Fruit fly (Drosophila melanogaster) whole organism, embryonic: ENCODE results near the gene trr.

Experiments used
- Atf6 ChIP-seq: fragments of 200-800 bp; sonication (Bioruptor generic); IDR thresholded peaks from 2 replicates; pipeline ENCODE4 v1.3.6; 2022; ENCODE audit warnings: missing biosample characterization, missing genetic modification characterization
- CG10267 ChIP-seq: fragments of 200-800 bp; sonication (Bioruptor generic); optimal IDR thresholded peaks from 2 replicates; lab custom pipeline; 2018; ENCODE audit warnings: missing biosample characterization, mild to moderate bottlenecking, missing genetic modification characterization, moderate library complexity
- CG10321 ChIP-seq: fragments of 200-800 bp; sonication (Bioruptor generic); IDR thresholded peaks from 2 replicates; pipeline ENCODE4 v1.3.6; 2022; ENCODE audit warnings: missing biosample characterization, missing genetic modification characterization
- CG11695 ChIP-seq: fragments of 200-800 bp; sonication (Bioruptor generic); IDR thresholded peaks from 3 replicates; pipeline ENCODE4 v1.3.6; 2022; ENCODE audit warnings: missing biosample characterization, missing genetic modification characterization
- CG14014 ChIP-seq: fragments of 200-800 bp; sonication (Bioruptor generic); IDR thresholded peaks from 2 replicates; pipeline ENCODE4 v1.3.6; 2022; ENCODE audit warnings: missing biosample characterization, missing genetic modification characterization
- CG14441 ChIP-seq: fragments of 200-800 bp; sonication (Bioruptor generic); IDR thresholded peaks from 2 replicates; pipeline ENCODE4 v1.3.6; 2022; ENCODE audit warnings: missing biosample characterization, missing genetic modification characterization
- CG16815 ChIP-seq: fragments of 200-800 bp; sonication (Bioruptor generic); optimal IDR thresholded peaks from 3 replicates; lab custom pipeline; 2017; ENCODE audit warnings: missing biosample characterization, mild to moderate bottlenecking, missing genetic modification characterization
- CG17802 ChIP-seq: fragments of 200-800 bp; sonication (Bioruptor generic); optimal IDR thresholded peaks from 2 replicates; lab custom pipeline; 2018; ENCODE audit warnings: missing biosample characterization, mild to moderate bottlenecking, missing genetic modification characterization, moderate library complexity
- CG17829 ChIP-seq: fragments of 200-800 bp; optimal IDR thresholded peaks from 2 replicates; lab custom pipeline; 2019; ENCODE audit warnings: missing biosample characterization, mild to moderate bottlenecking, missing genetic modification characterization, moderate library complexity
- CG3281 ChIP-seq: fragments of 200-800 bp; sonication (Bioruptor generic); optimal IDR thresholded peaks from 3 replicates; lab custom pipeline; 2017; ENCODE audit warnings: missing biosample characterization, mild to moderate bottlenecking, missing genetic modification characterization
- CG3407 ChIP-seq: fragments of 200-800 bp; sonication (Bioruptor generic); optimal IDR thresholded peaks from 2 replicates; lab custom pipeline; 2018; ENCODE audit warnings: missing biosample characterization, mild to moderate bottlenecking, missing genetic modification characterization
- CG3838 ChIP-seq: fragments of 200-800 bp; sonication (Bioruptor generic); optimal IDR thresholded peaks from 3 replicates; lab custom pipeline; 2016; ENCODE audit warnings: missing biosample characterization, missing genetic modification characterization
- CG4820 ChIP-seq: fragments of 200-800 bp; sonication (Bioruptor generic); optimal IDR thresholded peaks from 3 replicates; lab custom pipeline; 2016; ENCODE audit warnings: missing biosample characterization, missing genetic modification characterization
- CG4854 ChIP-seq: fragments of 200-800 bp; sonication (Bioruptor generic); optimal IDR thresholded peaks from 2 replicates; lab custom pipeline; 2016; ENCODE audit warnings: missing biosample characterization, missing genetic modification characterization, inconsistent platforms
- CG5245 ChIP-seq: fragments of 200-800 bp; sonication (Bioruptor generic); optimal IDR thresholded peaks from 3 replicates; lab custom pipeline; 2016; ENCODE audit warnings: missing biosample characterization, missing genetic modification characterization
- CG6272 ChIP-seq: fragments of 200-800 bp; sonication (Bioruptor generic); IDR thresholded peaks from 2 replicates; pipeline ENCODE4 v1.3.6; 2022; ENCODE audit warnings: missing biosample characterization, missing genetic modification characterization
- CG7786 ChIP-seq: fragments of 200-800 bp; sonication (Bioruptor generic); optimal IDR thresholded peaks from 2 replicates; lab custom pipeline; 2016; ENCODE audit warnings: missing biosample characterization, missing genetic modification characterization
- CG7839 ChIP-seq: fragments of 200-800 bp; sonication (Bioruptor generic); optimal IDR thresholded peaks from 3 replicates; lab custom pipeline; 2018; ENCODE audit warnings: missing biosample characterization, mild to moderate bottlenecking, missing genetic modification characterization, moderate library complexity
- CG7928 ChIP-seq: fragments of 200-800 bp; sonication (Bioruptor generic); optimal IDR thresholded peaks from 2 replicates; lab custom pipeline; 2017; ENCODE audit warnings: missing biosample characterization, mild to moderate bottlenecking, missing genetic modification characterization
- CG9797 ChIP-seq: fragments of 200-800 bp; sonication (Bioruptor generic); optimal IDR thresholded peaks from 3 replicates; lab custom pipeline; 2018; ENCODE audit warnings: missing biosample characterization, mild to moderate bottlenecking, missing genetic modification characterization
- D ChIP-seq, 2 experiments: fragments of 200-800 bp in 1 of 2; fragments of >200 bp in 1 of 2; sonication (Bioruptor generic) in 1 of 2; optimal IDR thresholded peaks; 2 replicates in 1 of 2; 3 replicates in 1 of 2; lab custom pipeline; 2017; ENCODE audit warnings: mild to moderate bottlenecking in 1 of 2, missing biosample characterization in 1 of 2, missing genetic modification characterization in 1 of 2, missing genetic modification reagents in 1 of 2
- Dek ChIP-seq: fragments of 200-800 bp; sonication (Bioruptor generic); optimal IDR thresholded peaks from 3 replicates; lab custom pipeline; 2019; ENCODE audit warnings: missing biosample characterization, mild to moderate bottlenecking, missing genetic modification characterization, moderate library complexity
- Doc3 ChIP-seq: fragments of 200-800 bp; sonication (Bioruptor generic); IDR thresholded peaks from 3 replicates; pipeline ENCODE4 v1.3.6; 2022; ENCODE audit warnings: missing biosample characterization, missing genetic modification characterization; ENCODE audit not compliant: partially characterized antibody
- E2f2 ChIP-seq: fragments of 200-800 bp; sonication (Bioruptor generic); IDR thresholded peaks from 2 replicates; pipeline ENCODE4 v1.3.6; 2022; ENCODE audit warnings: missing biosample characterization, missing genetic modification characterization
- Eip74EF ChIP-seq, 2 experiments: fragments of 200-800 bp in 1 of 2; fragments of >200 bp in 1 of 2; sonication (Bioruptor generic) in 1 of 2; optimal IDR thresholded peaks; 2 replicates each; lab custom pipeline; 2017 to 2019; ENCODE audit warnings: missing biosample characterization in 2 of 2, missing genetic modification characterization in 2 of 2, mild to moderate bottlenecking in 1 of 2, moderate library complexity in 1 of 2
- Ets65A ChIP-seq: fragments of 200-800 bp; sonication (Bioruptor generic); peaks from one replicate; lab custom pipeline; 2016; ENCODE audit warnings: missing biosample characterization, missing genetic modification characterization
- Hr78 ChIP-seq, 2 experiments: fragments of 200-800 bp in 1 of 2; fragments of >200 bp in 1 of 2; sonication (Bioruptor generic) in 1 of 2; optimal IDR thresholded peaks; 2 replicates each; lab custom pipeline; 2017 to 2019; ENCODE audit warnings: missing biosample characterization in 2 of 2, missing genetic modification characterization in 2 of 2, mild to moderate bottlenecking in 1 of 2, moderate library complexity in 1 of 2
- Lhr ChIP-seq: fragments of 200-800 bp; sonication (Bioruptor generic); optimal IDR thresholded peaks from 3 replicates; lab custom pipeline; 2017; ENCODE audit warnings: mild to moderate bottlenecking, missing biosample characterization, missing genetic modification reagents, missing genetic modification characterization
- Lim3 ChIP-seq: fragments of 200-800 bp; sonication (Bioruptor generic); IDR thresholded peaks from 2 replicates; pipeline ENCODE4 v1.3.6; 2022; ENCODE audit warnings: missing biosample characterization, missing genetic modification characterization
- Lpt ChIP-seq: fragments of >200 bp; optimal IDR thresholded peaks from 2 replicates; lab custom pipeline; 2018; ENCODE audit warnings: missing biosample characterization, missing genetic modification characterization
- Max ChIP-seq: fragments of 200-800 bp; sonication (Bioruptor generic); optimal IDR thresholded peaks from 2 replicates; lab custom pipeline; 2016; ENCODE audit warnings: missing biosample characterization, mild to moderate bottlenecking, missing genetic modification characterization
- Nf-YC ChIP-seq: fragments of 200-800 bp; optimal IDR thresholded peaks from 3 replicates; lab custom pipeline; 2019; ENCODE audit warnings: missing biosample characterization, mild to moderate bottlenecking, missing genetic modification characterization, moderate library complexity
- Sox100B ChIP-seq: fragments of 200-800 bp; sonication (Bioruptor generic); optimal IDR thresholded peaks from 3 replicates; lab custom pipeline; 2018; ENCODE audit warnings: missing biosample characterization, mild to moderate bottlenecking, missing genetic modification characterization
- Vsx1 ChIP-seq: fragments of 200-800 bp; sonication (Bioruptor generic); optimal IDR thresholded peaks from 2 replicates; lab custom pipeline; 2017; ENCODE audit warnings: missing biosample characterization, mild to moderate bottlenecking, missing genetic modification characterization, missing genetic modification reagents
- Xrp1 ChIP-seq: fragments of 200-800 bp; sonication (Bioruptor generic); IDR thresholded peaks from 2 replicates; pipeline ENCODE4 v1.3.6; 2022; ENCODE audit warnings: missing biosample characterization, missing genetic modification characterization
- fd64A ChIP-seq: fragments of 200-800 bp; sonication (Bioruptor generic); optimal IDR thresholded peaks from 3 replicates; lab custom pipeline; 2018; ENCODE audit warnings: missing biosample characterization, mild to moderate bottlenecking, missing genetic modification characterization
- gce ChIP-seq: fragments of 200-800 bp; sonication (Bioruptor generic); IDR thresholded peaks from 3 replicates; pipeline ENCODE4 v1.3.6; 2022; ENCODE audit warnings: missing biosample characterization, missing genetic modification characterization
- grau ChIP-seq: fragments of 200-800 bp; optimal IDR thresholded peaks from 3 replicates; lab custom pipeline; 2019; ENCODE audit warnings: missing biosample characterization, mild to moderate bottlenecking, missing genetic modification characterization, moderate library complexity
- gsb-n ChIP-seq: fragments of 200-800 bp; sonication (Bioruptor generic); optimal IDR thresholded peaks from 3 replicates; lab custom pipeline; 2018; ENCODE audit warnings: missing biosample characterization, mild to moderate bottlenecking, missing genetic modification characterization
- gt ChIP-seq: fragments of 200-800 bp; sonication (Bioruptor generic); IDR thresholded peaks from 2 replicates; pipeline ENCODE4 v1.3.6; 2022; ENCODE audit warnings: missing biosample characterization, missing genetic modification characterization
- insv ChIP-seq, 2 experiments: fragments of 200-800 bp; sonication (Bioruptor generic); optimal IDR thresholded peaks; 3 replicates each; lab custom pipeline; 2016 to 2018; ENCODE audit warnings: missing biosample characterization in 2 of 2, missing genetic modification characterization in 2 of 2
- jing ChIP-seq: fragments of 200-800 bp; sonication (Bioruptor generic); optimal IDR thresholded peaks from 2 replicates; lab custom pipeline; 2018; ENCODE audit warnings: missing biosample characterization, mild to moderate bottlenecking, missing genetic modification characterization
- lola ChIP-seq, 3 experiments: fragments of >200 bp in 2 of 3; fragments of 200-800 bp in 1 of 3; sonication (Bioruptor generic) in 1 of 3; optimal IDR thresholded peaks; 2 replicates each; lab custom pipeline; 2017 to 2019; ENCODE audit warnings: missing biosample characterization in 3 of 3, missing genetic modification characterization in 3 of 3, mild to moderate bottlenecking in 1 of 3, moderate library complexity in 1 of 3
- nom ChIP-seq: fragments of 200-800 bp; sonication (Bioruptor generic); optimal IDR thresholded peaks from 2 replicates; lab custom pipeline; 2017; ENCODE audit warnings: missing biosample characterization, missing genetic modification characterization, mild to moderate bottlenecking, moderate library complexity, missing genetic modification reagents
- salm ChIP-seq: fragments of 200-800 bp; sonication (Bioruptor generic); optimal IDR thresholded peaks from 2 replicates; lab custom pipeline; 2018; ENCODE audit warnings: missing biosample characterization, mild to moderate bottlenecking, missing genetic modification characterization
- slp2 ChIP-seq: fragments of 200-800 bp; sonication (Bioruptor generic); optimal IDR thresholded peaks from 2 replicates; lab custom pipeline; 2016; ENCODE audit warnings: missing biosample characterization, missing genetic modification characterization
- tll ChIP-seq, 2 experiments: fragments of 200-800 bp in 1 of 2; fragments of >200 bp in 1 of 2; sonication (Bioruptor generic) in 1 of 2; optimal IDR thresholded peaks; 2 replicates each; lab custom pipeline; 2017 to 2019; ENCODE audit warnings: missing biosample characterization in 2 of 2, missing genetic modification characterization in 2 of 2, mild to moderate bottlenecking in 1 of 2, moderate library complexity in 1 of 2
- vnd ChIP-seq: fragments of 200-800 bp; sonication (Bioruptor generic); IDR thresholded peaks from 3 replicates; pipeline ENCODE4 v1.3.6; 2022; ENCODE audit warnings: missing biosample characterization, missing genetic modification characterization; ENCODE audit not compliant: partially characterized antibody
- wor ChIP-seq: fragments of 200-800 bp; sonication (Bioruptor generic); IDR thresholded peaks from 2 replicates; pipeline ENCODE4 v1.3.6; 2022; ENCODE audit warnings: missing biosample characterization, missing genetic modification characterization

Gene trr

DNA sequence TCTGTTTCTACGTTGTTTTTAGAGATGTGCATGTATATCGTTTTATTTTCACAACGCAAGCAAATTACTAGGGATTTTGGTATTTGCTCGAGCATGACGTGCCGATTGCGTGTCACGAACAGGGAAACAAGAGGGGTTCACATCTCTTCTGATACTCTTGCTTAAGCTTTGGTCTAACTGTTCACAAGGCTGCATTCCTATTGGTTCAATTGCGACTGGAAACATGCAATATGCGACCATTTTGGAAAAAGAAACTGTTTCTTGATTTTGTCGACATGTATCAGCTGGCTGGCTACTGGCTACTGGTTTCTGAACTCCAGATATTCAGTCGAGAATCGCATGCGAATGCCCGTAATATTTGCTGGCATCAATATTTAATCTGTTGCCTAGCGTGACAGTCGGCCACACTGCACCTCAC lies 9.6 kb downstream of the trr start, which contains the start of gene Coa8 (continued):
- TF ChIP-seq Hr78 (GFP tag; optimal IDR thresholded peaks at IDR 0.05; lab: Kevin White, UChicago) (no peak), tll (GFP tag; optimal IDR thresholded peaks at IDR 0.05; lab: Kevin White, UChicago) (no peak), CG14014 (GFP tag; lab: Robert Waterston, UW) (0 out of 2 replicates have a peak, but pooled peaks have one; percentile 30), CG7786 (GFP tag; lab: Kevin White, UChicago) (peak; percentile 22), Sox100B (GFP tag; lab: Kevin White, UChicago) (no peak), Max (GFP tag; lab: Kevin White, UChicago) (peak; percentile 12), vnd (GFP tag; lab: Robert Waterston, UW) (peak; percentile 50), Ets65A (GFP tag; lab: Kevin White, UChicago) (peak; percentile 93), CG4820 (no peak), CG17802 (no peak), gce (GFP tag; lab: Robert Waterston, UW) (no peak), Doc3 (GFP tag; lab: Robert Waterston, UW) (peak; percentile 34), CG10321 (GFP tag; lab: Robert Waterston, UW) (no peak), CG5245 (no peak), CG16815 (GFP tag; lab: Kevin White, UChicago) (peak; percentile 10), Lpt (GFP tag; lab: Kevin White, UChicago) (no peak), wor (no peak), Dek (tag; lab: Kevin White, UChicago) (peak; percentile 5), Nf-YC (tag; lab: Kevin White, UChicago) (peak; percentile 31), CG3838 (GFP tag; lab: Kevin White, UChicago) (no peak), nom (GFP tag; lab: Kevin White, UChicago) (no peak), Atf6 (GFP tag; lab: Robert Waterston, UW) (peak; percentile 55; the same call in 1 of the 2 replicates), Lhr (GFP tag; lab: Kevin White, UChicago) (peak; percentile 31), CG6272 (0 out of 2 replicates have a peak, but pooled peaks have one; percentile 5), slp2 (no peak), CG7839 (no peak), E2f2 (GFP tag; lab: Robert Waterston, UW) (0 out of 2 replicates have a peak, but pooled peaks have one; percentile 18), salm (no peak), CG3281 (GFP tag; lab: Kevin White, UChicago) (peak; percentile 21), gsb-n (tag; lab: Kevin White, UChicago) (no peak), Vsx1 (no peak), Lim3 (no peak), CG4854 (GFP tag; lab: Kevin White, UChicago) (no peak), lola (GFP tag; optimal IDR thresholded peaks at IDR 0.05; lab: Kevin White, UChicago) (no peak), CG9797 (peak; percentile 33), CG17829 (tag; lab: Kevin White, UChicago) (peak; percentile 9), D (optimal IDR thresholded peaks at IDR 0.05; lab: Kevin White, UChicago) (no peak), D (GFP tag; optimal IDR thresholded peaks at IDR 0.05; lab: Kevin White, UChicago) (no peak), fd64A (GFP tag; lab: Kevin White, UChicago) (no peak), grau (tag; lab: Kevin White, UChicago) (peak; percentile 48), CG3407 (no peak), insv (GFP tag; optimal IDR thresholded peaks at IDR 0.05; lab: Kevin White, UChicago) (peak in 1 of 2 experiments; percentile 25), CG7928 (GFP tag; lab: Kevin White, UChicago) (no peak), Eip74EF (GFP tag; optimal IDR thresholded peaks at IDR 0.05; lab: Kevin White, UChicago) (no peak), CG11695 (peak; percentile 49; the same call in 2 of the 3 replicates), Xrp1 (GFP tag; lab: Robert Waterston, UW) (peak; percentile 44), CG14441 (GFP tag; lab: Robert Waterston, UW) (peak; percentile 52; the same call in 1 of the 2 replicates), CG10267 (tag; lab: Kevin White, UChicago) (no peak), jing (GFP tag; lab: Kevin White, UChicago) (no peak), gt (no peak)
